Worm (Caenorhabditis elegans): ENCODE data around the gene pck-1.
"Not testable (repeated sequence)": the region's sequence is repeated elsewhere in the genome, so short reads cannot be mapped to it uniquely, and the experiment has no call there.

DNA sequence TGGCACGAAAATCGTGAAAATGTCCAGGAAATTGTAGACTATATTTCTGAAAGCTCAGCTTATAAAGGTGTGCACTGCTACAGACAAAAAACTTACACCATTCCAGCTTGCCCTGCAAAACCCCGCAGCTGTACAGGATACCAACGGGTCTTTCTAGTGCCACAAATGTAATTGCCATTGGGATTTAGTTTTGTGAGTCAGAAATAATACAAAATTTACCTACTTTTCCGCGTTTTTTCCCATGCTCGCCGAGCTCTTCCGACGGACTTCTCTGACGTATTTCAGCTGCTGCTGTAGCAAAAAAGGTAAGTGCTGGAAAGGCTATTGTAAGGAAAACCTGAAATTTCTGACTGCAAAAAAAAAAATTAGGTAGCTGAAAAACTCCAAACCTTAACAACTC, 31.0 kb upstream of the pck-1 start, which contains the start of gene C29F9.8:
- TF ChIP-seq attf-5 (GFP tag; optimal IDR thresholded peaks at IDR 0.05); hlh-26 (GFP tag; conservative IDR thresholded peaks at IDR 0.05); lsy-27 (tag; optimal IDR thresholded peaks at IDR 0.05; ENCODE audit: borderline replicate concordance, insufficient read depth); dox-1 (GFP tag; IDR thresholded peaks at IDR 0.05); bed-1 (GFP tag; IDR thresholded peaks at IDR 0.05); sea-2 (GFP tag; IDR thresholded peaks at IDR 0.05); Y95B8A.8 (GFP tag; IDR thresholded peaks at IDR 0.05); xnd-1 (tag; optimal IDR thresholded peaks at IDR 0.05): not testable (repeated sequence)
